Worm (Caenorhabditis elegans) whole organism, young adult: ENCODE data around the gene cpna-2.

Experiments used
- B0336.3 ChIP-seq: fragments of 200-800 bp; sonication (Bioruptor generic); IDR thresholded peaks from 2 replicates; pipeline ENCODE4 v1.3.6; 2022; ENCODE audit warnings: missing genetic modification characterization, missing compliant biosample characterization
- C06A6.2 ChIP-seq: fragments of 200-800 bp; sonication (Bioruptor generic); conservative IDR thresholded peaks from 2 replicates; pipeline ENCODE4 v1.3.6; 2022; ENCODE audit warnings: missing genetic modification characterization, missing compliant biosample characterization
- D2030.7 ChIP-seq: fragments of 200-800 bp; sonication (Bioruptor generic); IDR thresholded peaks from 2 replicates; pipeline ENCODE4 v1.3.6; 2022; ENCODE audit warnings: missing genetic modification reagents, missing genetic modification characterization, missing compliant biosample characterization
- F10E7.11 ChIP-seq: sonication (generic microtip); optimal IDR thresholded peaks from 2 replicates; lab custom pipeline; 2017; ENCODE audit warnings: mild to moderate bottlenecking, missing genetic modification characterization, moderate library complexity, missing compliant biosample characterization
- F23B12.7 ChIP-seq: sonication (generic microtip); optimal IDR thresholded peaks from 2 replicates; lab custom pipeline; 2017; ENCODE audit warnings: missing genetic modification characterization, mild to moderate bottlenecking, missing compliant biosample characterization, antibody characterized with exemption, moderate library complexity; ENCODE audit not compliant: insufficient read depth
- F33H1.4 ChIP-seq: fragments of 200-800 bp; sonication (Bioruptor generic); IDR thresholded peaks from 2 replicates; pipeline ENCODE4 v1.3.6; 2022; ENCODE audit warnings: missing genetic modification reagents, missing genetic modification characterization, missing compliant biosample characterization
- F37B4.10 ChIP-seq: fragments of 200-800 bp; sonication (Bioruptor generic); IDR thresholded peaks from 2 replicates; pipeline ENCODE4 v1.3.6; 2022; ENCODE audit warnings: missing genetic modification characterization, missing compliant biosample characterization
- Y53F4B.3 ChIP-seq: fragments of 200-800 bp; sonication (Bioruptor generic); IDR thresholded peaks from 2 replicates; pipeline ENCODE4 v1.3.6; 2022; ENCODE audit warnings: missing genetic modification reagents, missing genetic modification characterization, missing compliant biosample characterization
- Y53G8AR.9 ChIP-seq: fragments of 200-800 bp; sonication (Bioruptor generic); conservative IDR thresholded peaks from 2 replicates; pipeline ENCODE4 v1.3.6; 2022; ENCODE audit warnings: missing genetic modification reagents, missing genetic modification characterization, missing compliant biosample characterization
- Y56A3A.18 ChIP-seq: fragments of 200-800 bp; sonication (Bioruptor generic); IDR thresholded peaks from 2 replicates; pipeline ENCODE4 v1.3.6; 2022; ENCODE audit warnings: missing genetic modification reagents, missing genetic modification characterization, missing compliant biosample characterization
- ZK185.1 ChIP-seq: sonication (generic microtip); optimal IDR thresholded peaks from 2 replicates; lab custom pipeline; 2016; ENCODE audit warnings: mild to moderate bottlenecking, missing genetic modification characterization, missing compliant biosample characterization; ENCODE audit not compliant: poor library complexity, severe bottlenecking
- attf-6 ChIP-seq: fragments of 200-800 bp; sonication (Bioruptor generic); IDR thresholded peaks from 2 replicates; pipeline ENCODE4 v1.3.6; 2022; ENCODE audit warnings: missing genetic modification reagents, missing genetic modification characterization, missing compliant biosample characterization
- ccch-3 ChIP-seq: fragments of 200-800 bp; sonication (Bioruptor generic); optimal IDR thresholded peaks from 2 replicates; lab custom pipeline; 2018; ENCODE audit warnings: mild to moderate bottlenecking, missing genetic modification characterization, missing compliant biosample characterization
- ceh-100 ChIP-seq: fragments of 200-800 bp; sonication (Bioruptor generic); IDR thresholded peaks from 2 replicates; pipeline ENCODE4 v1.3.6; 2022; ENCODE audit warnings: missing genetic modification reagents, missing genetic modification characterization, missing compliant biosample characterization
- ceh-91 ChIP-seq: fragments of 200-800 bp; sonication (Bioruptor generic); IDR thresholded peaks from 2 replicates; pipeline ENCODE4 v1.3.6; 2022; ENCODE audit warnings: missing genetic modification reagents, missing genetic modification characterization, missing compliant biosample characterization
- chd-7 ChIP-seq: sonication (generic microtip); optimal IDR thresholded peaks from 2 replicates; lab custom pipeline; 2016; ENCODE audit warnings: mild to moderate bottlenecking, missing genetic modification characterization, moderate library complexity, missing compliant biosample characterization
- dox-1 ChIP-seq: fragments of 200-800 bp; sonication (Bioruptor generic); IDR thresholded peaks from 2 replicates; pipeline ENCODE4 v1.3.6; 2022; ENCODE audit warnings: missing genetic modification reagents, missing genetic modification characterization, missing compliant biosample characterization
- dpff-1 ChIP-seq: sonication (generic microtip); optimal IDR thresholded peaks from 2 replicates; lab custom pipeline; 2017; ENCODE audit warnings: mild to moderate bottlenecking, missing genetic modification characterization, missing compliant biosample characterization
- dpl-1 ChIP-seq: fragments of 150-350 bp; optimal IDR thresholded peaks from 2 replicates; lab custom pipeline; 2014; ENCODE audit warnings: missing biosample characterization, missing genetic modification reagents, missing genetic modification characterization
- efl-1 ChIP-seq: fragments of 150-350 bp; optimal IDR thresholded peaks from 2 replicates; lab custom pipeline; 2014; ENCODE audit warnings: missing biosample characterization, missing genetic modification reagents, missing genetic modification characterization
- egl-44 ChIP-seq: fragments of 200-800 bp; sonication (Bioruptor generic); IDR thresholded peaks from 2 replicates; pipeline ENCODE4 v1.3.6; 2022; ENCODE audit warnings: missing genetic modification reagents, missing genetic modification characterization, missing compliant biosample characterization
- ekl-4 ChIP-seq: fragments of 200-800 bp; sonication (Bioruptor generic); IDR thresholded peaks from 2 replicates; pipeline ENCODE4 v1.3.6; 2022; ENCODE audit warnings: missing genetic modification reagents, missing genetic modification characterization, missing compliant biosample characterization
- ets-4 ChIP-seq: fragments of 200-800 bp; sonication (Bioruptor generic); optimal IDR thresholded peaks from 2 replicates; lab custom pipeline; 2018; ENCODE audit warnings: mild to moderate bottlenecking, missing genetic modification characterization, missing compliant biosample characterization
- him-1 ChIP-seq: sonication (generic microtip); optimal IDR thresholded peaks from 2 replicates; lab custom pipeline; 2016; ENCODE audit warnings: missing genotype, missing genetic modification reagents, missing genetic modification characterization, missing compliant biosample characterization
- hlh-12 ChIP-seq: sonication (generic microtip); optimal IDR thresholded peaks from 2 replicates; lab custom pipeline; 2016; ENCODE audit warnings: missing genetic modification characterization, missing compliant biosample characterization
- hmg-1.2 ChIP-seq: fragments of 200-800 bp; sonication (Bioruptor generic); IDR thresholded peaks from 2 replicates; pipeline ENCODE4 v1.3.6; 2022; ENCODE audit warnings: missing genetic modification reagents, missing genetic modification characterization, missing compliant biosample characterization
- lag-1 ChIP-seq: fragments of 200-800 bp; sonication (Bioruptor generic); IDR thresholded peaks from 2 replicates; pipeline ENCODE4 v1.3.6; 2022; ENCODE audit warnings: missing genetic modification reagents, missing genetic modification characterization, missing compliant biosample characterization
- let-607 ChIP-seq, 2 experiments: fragments of 200-800 bp in 1 of 2; sonication (Bioruptor generic) in 1 of 2; sonication (generic microtip) in 1 of 2; optimal IDR thresholded peaks; 2 replicates each; lab custom pipeline; 2016 to 2018; ENCODE audit warnings: mild to moderate bottlenecking in 2 of 2, missing compliant biosample characterization in 2 of 2, missing genetic modification characterization in 2 of 2, moderate library complexity in 2 of 2, missing genotype in 1 of 2
- lin-35 ChIP-seq, 3 experiments: fragments of 150-350 bp in 2 of 3; sonication (generic microtip) in 1 of 3; optimal IDR thresholded peaks; 2 replicates each; lab custom pipeline; 2014 to 2018; ENCODE audit warnings: missing biosample characterization in 3 of 3, missing genetic modification characterization in 3 of 3, missing genetic modification reagents in 3 of 3
- lin-54 ChIP-seq: fragments of 200-800 bp; sonication (Bioruptor generic); optimal IDR thresholded peaks from 2 replicates; lab custom pipeline; 2018; ENCODE audit warnings: mild to moderate bottlenecking, missing genetic modification characterization, missing compliant biosample characterization
- lsl-1 ChIP-seq: fragments of 200-800 bp; sonication (Bioruptor generic); optimal IDR thresholded peaks from 2 replicates; lab custom pipeline; 2018; ENCODE audit warnings: mild to moderate bottlenecking, missing genetic modification characterization, moderate library complexity, missing compliant biosample characterization
- madf-3 ChIP-seq: fragments of 200-800 bp; sonication (Bioruptor generic); IDR thresholded peaks from 2 replicates; pipeline ENCODE4 v1.3.6; 2022; ENCODE audit warnings: missing genetic modification reagents, missing genetic modification characterization, missing compliant biosample characterization
- madf-6 ChIP-seq: fragments of 200-800 bp; sonication (Bioruptor generic); IDR thresholded peaks from 2 replicates; pipeline ENCODE4 v1.3.6; 2022; ENCODE audit warnings: missing genetic modification reagents, missing genetic modification characterization, missing compliant biosample characterization
- madf-8 ChIP-seq: fragments of 200-800 bp; sonication (Bioruptor generic); conservative IDR thresholded peaks from 2 replicates; pipeline ENCODE4 v1.3.6; 2022; ENCODE audit warnings: missing genetic modification reagents, missing genetic modification characterization, missing compliant biosample characterization
- mcd-1 ChIP-seq: fragments of 200-800 bp; sonication (Bioruptor generic); IDR thresholded peaks from 2 replicates; pipeline ENCODE4 v1.3.6; 2022; ENCODE audit warnings: missing genetic modification reagents, missing genetic modification characterization, missing compliant biosample characterization
- nfya-2 ChIP-seq: fragments of 200-800 bp; sonication (Bioruptor generic); IDR thresholded peaks from 2 replicates; pipeline ENCODE4 v1.3.6; 2022; ENCODE audit warnings: missing genetic modification reagents, missing genetic modification characterization, missing compliant biosample characterization
- nfyb-1 ChIP-seq: fragments of 200-800 bp; sonication (Bioruptor generic); IDR thresholded peaks from 2 replicates; pipeline ENCODE4 v1.3.6; 2022; ENCODE audit warnings: missing genetic modification reagents, missing genetic modification characterization, missing compliant biosample characterization
- nhr-27 ChIP-seq: fragments of 200-800 bp; sonication (Bioruptor generic); optimal IDR thresholded peaks from 2 replicates; lab custom pipeline; 2018; ENCODE audit warnings: mild to moderate bottlenecking, missing genetic modification characterization, moderate library complexity, missing compliant biosample characterization
- rpc-1 ChIP-seq, 2 experiments: fragments of 150-350 bp in 1 of 2; sonication (generic microtip) in 1 of 2; optimal IDR thresholded peaks; 2 replicates each; lab custom pipeline; 2014 to 2018; ENCODE audit warnings: missing biosample characterization in 1 of 2, missing genetic modification characterization in 1 of 2, missing genetic modification reagents in 1 of 2, missing genotype in 1 of 2
- tbx-9 ChIP-seq: sonication (generic microtip); optimal IDR thresholded peaks from 2 replicates; lab custom pipeline; 2016; ENCODE audit warnings: borderline replicate concordance, missing genetic modification characterization, inconsistent platforms, missing compliant biosample characterization
- xnd-1 ChIP-seq: sonication (generic microtip); optimal IDR thresholded peaks from 2 replicates; lab custom pipeline; 2016; ENCODE audit warnings: missing genotype, missing genetic modification reagents, missing genetic modification characterization, missing compliant biosample characterization
- ztf-3 ChIP-seq: fragments of 200-800 bp; sonication (Bioruptor generic); optimal IDR thresholded peaks from 2 replicates; lab custom pipeline; 2018; ENCODE audit warnings: mild to moderate bottlenecking, missing genetic modification characterization, missing compliant biosample characterization

Gene cpna-2

DNA sequence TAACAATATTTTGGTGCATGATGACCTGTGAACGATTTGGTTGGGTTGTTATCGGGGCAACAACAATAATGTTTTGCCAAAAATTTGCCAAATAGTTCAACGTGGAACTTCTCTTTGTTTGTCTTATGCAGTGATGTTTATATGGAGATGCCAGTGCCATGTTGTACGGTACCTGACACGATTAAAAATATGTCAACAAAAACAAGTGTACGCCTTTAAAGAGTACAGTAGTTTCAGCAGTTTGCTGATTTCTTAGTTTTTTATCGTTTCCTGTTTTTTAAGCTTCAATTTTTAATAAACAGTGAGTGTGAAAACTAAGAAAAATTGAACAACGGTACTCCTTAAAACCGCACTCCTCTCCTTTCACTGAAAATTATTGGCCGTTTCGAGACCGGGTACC is 53.6 kb downstream of the cpna-2 start:
- TF ChIP-seq lag-1 (GFP tag; lab: Robert Waterston, UW) (no peak), Y56A3A.18 (GFP tag; lab: Robert Waterston, UW) (0 out of 2 replicates have a peak, but pooled peaks have one; percentile 51), Y53F4B.3 (GFP tag; lab: Robert Waterston, UW) (no peak)

DNA sequence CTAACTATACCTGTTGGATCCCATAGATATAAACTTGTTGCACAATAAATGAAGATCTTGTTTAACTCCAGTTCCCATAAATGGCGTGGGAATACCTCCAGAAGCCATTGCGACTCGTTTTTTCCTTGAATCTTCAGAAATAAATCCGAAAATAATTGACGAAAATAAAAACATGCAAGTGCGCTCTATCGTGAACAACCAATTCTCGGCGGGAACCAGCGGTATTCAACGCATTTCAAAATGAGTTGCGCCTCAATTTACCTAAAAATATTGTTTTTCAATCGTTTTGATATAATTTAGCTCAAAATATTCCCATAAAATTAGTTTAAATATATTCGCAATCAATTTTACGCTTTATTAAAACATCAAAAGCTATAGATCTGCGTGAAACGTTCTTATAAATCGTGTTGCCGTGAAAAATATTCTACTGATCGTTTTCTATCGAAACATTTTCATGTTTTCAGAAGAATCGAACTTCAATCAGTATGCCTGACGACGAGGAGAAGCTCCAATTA is 56.5 kb downstream of the cpna-2 start, which contains the start of the genes snpc-1.1 and spdl-1:
Gene snpc-1.1, minus strand, starts transcription at position 200 of the 515 bp plus-strand sequence.
Gene spdl-1, plus strand, starts transcription at position 465 of the 515 bp plus-strand sequence.
- TF ChIP-seq efl-1 (GFP tag; lab: Kevin White, UChicago) (peak; percentile 88), let-607 (tag; optimal IDR thresholded peaks at IDR 0.05; lab: Kevin White, UChicago) (no peak), hmg-1.2 (GFP tag; lab: Robert Waterston, UW) (peak; percentile 21; the same call in 1 of the 2 replicates), tbx-9 (tag; lab: Kevin White, UChicago) (no peak), Y53G8AR.9 (GFP tag; lab: Robert Waterston, UW) (no peak), F37B4.10 (GFP tag; lab: Robert Waterston, UW) (no peak), madf-6 (GFP tag; lab: Robert Waterston, UW) (peak; percentile 46; the same call in 1 of the 2 replicates), ccch-3 (GFP tag; lab: Kevin White, UChicago) (no peak), nhr-27 (tag; lab: Kevin White, UChicago) (no peak), lsl-1 (GFP tag; lab: Kevin White, UChicago) (peak; percentile 29), F33H1.4 (GFP tag; lab: Robert Waterston, UW) (peak; percentile 31; the same call in 1 of the 2 replicates), dox-1 (peak; percentile 45; the same call in 1 of the 2 replicates), ekl-4 (GFP tag; lab: Robert Waterston, UW) (no peak), ceh-91 (GFP tag; lab: Robert Waterston, UW) (0 out of 2 replicates have a peak, but pooled peaks have one; percentile 30), xnd-1 (tag; lab: Kevin White, UChicago) (peak; percentile 2), chd-7 (tag; lab: Kevin White, UChicago) (no peak), F10E7.11 (no peak), rpc-1 (optimal IDR thresholded peaks at IDR 0.05; lab: Kevin White, UChicago) (no peak), rpc-1 (tag; optimal IDR thresholded peaks at IDR 0.05; lab: Kevin White, UChicago) (no peak), madf-3 (no peak), dpl-1 (GFP tag; lab: Kevin White, UChicago) (peak; percentile 72), ZK185.1 (tag; lab: Kevin White, UChicago) (no peak), hlh-12 (tag; lab: Kevin White, UChicago) (no peak), B0336.3 (GFP tag; lab: Robert Waterston, UW) (no peak), D2030.7 (GFP tag; lab: Robert Waterston, UW) (0 out of 2 replicates have a peak, but pooled peaks have one; percentile 21), mcd-1 (GFP tag; lab: Robert Waterston, UW) (peak; percentile 79), madf-8 (GFP tag; lab: Robert Waterston, UW) (0 out of 2 replicates have a peak, but pooled peaks have one; percentile 41), lin-35 (GFP tag; optimal IDR thresholded peaks at IDR 0.05; lab: Kevin White, UChicago) (peak in 1 of 3 experiments; percentile 53), lin-54 (peak; percentile 33), ceh-100 (GFP tag; lab: Robert Waterston, UW) (no peak), F23B12.7 (peak; percentile 36)

DNA sequence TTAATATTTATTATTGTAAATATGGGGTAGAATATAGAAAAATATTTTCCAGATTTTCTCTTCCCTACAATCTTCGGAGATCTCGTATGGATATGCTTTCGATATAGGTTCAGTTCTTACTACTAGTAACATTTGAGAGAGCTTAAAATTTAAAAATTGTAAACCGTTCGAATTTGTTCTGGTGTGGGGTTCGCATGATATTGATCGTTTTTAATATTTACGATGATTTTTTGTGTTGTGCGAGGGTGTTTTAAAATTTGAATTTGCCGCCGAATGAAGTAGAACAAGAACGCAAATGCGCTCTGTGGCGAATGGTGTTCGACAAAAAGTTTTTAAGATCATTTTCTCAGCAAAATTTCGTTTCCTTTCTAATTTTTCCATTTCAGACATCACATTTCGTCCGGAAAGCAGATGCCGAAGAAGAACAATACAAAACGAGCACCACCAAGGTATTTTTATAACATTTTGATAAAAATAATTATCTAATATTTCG is 58.8 kb downstream of the cpna-2 start, which contains the start of gene skr-17:
Gene skr-17, plus strand, starts transcription at position 51 of the 493 bp plus-strand sequence.
- TF ChIP-seq lin-35 (GFP tag; optimal IDR thresholded peaks at IDR 0.05; lab: Kevin White, UChicago) (no peak), dpff-1 (tag; lab: Kevin White, UChicago) (no peak), madf-6 (GFP tag; lab: Robert Waterston, UW) (peak; percentile 42; the same call in 1 of the 2 replicates), Y53F4B.3 (GFP tag; lab: Robert Waterston, UW) (no peak), ets-4 (no peak), nfya-2 (GFP tag; lab: Robert Waterston, UW) (no peak), ceh-91 (GFP tag; lab: Robert Waterston, UW) (0 out of 2 replicates have a peak, but pooled peaks have one; percentile 12), ztf-3 (GFP tag; lab: Kevin White, UChicago) (no peak), madf-8 (GFP tag; lab: Robert Waterston, UW) (peak; percentile 13; the same call in 1 of the 2 replicates), F10E7.11 (no peak), egl-44 (GFP tag; lab: Robert Waterston, UW) (no peak), efl-1 (GFP tag; lab: Kevin White, UChicago) (peak; percentile 63), nfyb-1 (GFP tag; lab: Robert Waterston, UW) (no peak), him-1 (tag; lab: Kevin White, UChicago) (peak; percentile 9), lin-54 (peak; percentile 11), attf-6 (GFP tag; lab: Robert Waterston, UW) (no peak), dpl-1 (GFP tag; lab: Kevin White, UChicago) (peak; percentile 27), C06A6.2 (GFP tag; lab: Robert Waterston, UW) (no peak)
